Fruit fly (Drosophila melanogaster) whole organism, prepupa: ENCODE results near the gene p23.
A peak's percentile ranks its signal among the peaks of the same experiment; 100 is the strongest.

Source experiments
- CG8632 ChIP-seq: fragments of 200-800 bp; sonication (Bioruptor generic); optimal IDR thresholded peaks from 3 replicates; lab custom pipeline; 2016; ENCODE audit warnings: missing biosample characterization, missing genetic modification characterization
- CG9139 ChIP-seq: fragments of 200-800 bp; sonication (Bioruptor generic); optimal IDR thresholded peaks from 3 replicates; lab custom pipeline; 2017; ENCODE audit warnings: missing biosample characterization, mild to moderate bottlenecking, missing genetic modification characterization
- achi ChIP-seq: fragments of 200-800 bp; sonication (Bioruptor generic); optimal IDR thresholded peaks from 3 replicates; lab custom pipeline; 2016; ENCODE audit warnings: missing biosample characterization, missing genetic modification characterization
- fkh ChIP-seq: fragments of 200-800 bp; sonication (Bioruptor generic); optimal IDR thresholded peaks from 3 replicates; lab custom pipeline; 2017; ENCODE audit warnings: missing biosample characterization, mild to moderate bottlenecking, missing genetic modification characterization, moderate library complexity

DNA sequence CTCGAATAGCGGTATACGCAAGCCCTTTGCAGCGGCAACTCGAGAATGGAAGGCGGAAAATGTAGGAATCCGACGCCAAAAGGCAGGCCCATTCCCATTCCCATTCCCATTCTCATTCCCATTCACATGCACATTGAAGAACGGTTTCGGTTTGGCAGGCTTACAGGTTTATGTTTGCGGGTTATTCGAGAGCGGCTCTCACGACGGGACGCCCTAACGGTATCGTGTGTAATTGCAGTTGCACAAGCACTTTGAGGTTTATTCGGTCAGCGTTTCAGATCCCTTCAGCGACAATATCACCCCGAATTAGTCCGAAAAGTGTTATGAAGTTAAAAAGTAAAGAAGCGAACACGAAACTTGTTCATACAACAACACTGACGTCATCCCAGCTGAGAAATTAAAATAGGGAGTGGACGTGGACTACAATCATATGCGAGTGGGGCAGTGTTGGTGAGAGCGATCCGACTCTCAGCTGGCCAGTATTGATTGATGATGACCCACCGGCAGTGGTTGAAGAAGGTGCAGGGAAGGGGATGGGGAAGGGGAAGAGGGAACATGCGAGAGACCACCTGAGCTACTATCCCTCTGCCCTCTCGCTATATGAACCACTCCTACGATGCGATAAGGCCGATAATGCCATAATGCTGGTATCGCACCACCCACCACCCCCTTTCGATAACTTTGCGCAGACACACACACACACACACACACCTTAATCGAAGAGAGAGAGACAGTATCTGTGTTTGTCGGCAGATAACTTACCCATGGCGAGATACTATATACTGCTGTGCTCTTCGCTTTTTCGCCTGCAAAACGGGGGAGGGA is 26.7 kb downstream of the p23 start:
- TF ChIP-seq fkh (GFP tag; lab: Kevin White, UChicago) (peak; percentile 13), CG8632 (GFP tag; lab: Kevin White, UChicago) (no peak), CG9139 (GFP tag; lab: Kevin White, UChicago) (no peak), achi (GFP tag; lab: Kevin White, UChicago) (no peak)
